Worm (Caenorhabditis elegans): ENCODE results near the gene Y41D4A.4.

- TF ChIP-seq pros-1 (tag; optimal IDR thresholded peaks at IDR 0.05) (no peak), rnt-1 (tag; optimal IDR thresholded peaks at IDR 0.05) (no peak), nfya-1 (tag; optimal IDR thresholded peaks at IDR 0.05) (no peak), dmd-4 (tag; optimal IDR thresholded peaks at IDR 0.05; ENCODE audit: borderline replicate concordance) (no peak)
These were observed 12.8 kb downstream of the Y41D4A.4 start for ce11 chrIV:1758595-1758994.

Data from whole organism, late embryonic.